Fruit fly (Drosophila melanogaster) whole organism, wandering third instar larva: ENCODE results near the gene Hexim.

Experiments
- Abd-B ChIP-seq: fragments of >200 bp; optimal IDR thresholded peaks from 2 replicates; lab custom pipeline; 2017; ENCODE audit warnings: missing biosample characterization, missing genetic modification characterization
- CG32264 ChIP-seq: fragments of 200-800 bp; sonication (Bioruptor generic); optimal IDR thresholded peaks from 2 replicates; lab custom pipeline; 2016; ENCODE audit warnings: missing biosample characterization, missing genetic modification characterization
- CG9705 ChIP-seq: fragments of 200-800 bp; sonication (Bioruptor generic); optimal IDR thresholded peaks from 2 replicates; lab custom pipeline; 2018; ENCODE audit warnings: missing biosample characterization, mild to moderate bottlenecking, missing genetic modification characterization
- CrebA ChIP-seq: fragments of 200-800 bp; sonication (Bioruptor generic); optimal IDR thresholded peaks from 2 replicates; lab custom pipeline; 2016; ENCODE audit warnings: missing biosample characterization, mild to moderate bottlenecking, missing genetic modification characterization, borderline replicate concordance
- Dfd ChIP-seq: fragments of >200 bp; optimal IDR thresholded peaks from 2 replicates; lab custom pipeline; 2017; ENCODE audit warnings: missing biosample characterization, missing genetic modification characterization
- Dif ChIP-seq: fragments of 200-275, 200-300 bp; sonication (Bioruptor generic); optimal IDR thresholded peaks from 2 replicates; lab custom pipeline; 2018; ENCODE audit warnings: missing biosample characterization, missing genetic modification characterization; ENCODE audit not compliant: partially characterized antibody
- GATAd ChIP-seq: sonication (Bioruptor generic); optimal IDR thresholded peaks from 2 replicates; lab custom pipeline; 2016; ENCODE audit warnings: missing biosample characterization, missing genetic modification characterization
- HLH106 ChIP-seq: fragments of 200-800 bp; optimal IDR thresholded peaks from 3 replicates; lab custom pipeline; 2019; ENCODE audit warnings: missing biosample characterization, mild to moderate bottlenecking, missing genetic modification characterization, moderate library complexity
- Hnf4 ChIP-seq: fragments of 200-800 bp; sonication (Bioruptor generic); optimal IDR thresholded peaks from 2 replicates; lab custom pipeline; 2016; ENCODE audit warnings: missing biosample characterization, mild to moderate bottlenecking, missing genetic modification characterization
- Hr78 ChIP-seq: fragments of >200 bp; optimal IDR thresholded peaks from 2 replicates; lab custom pipeline; 2017; ENCODE audit warnings: missing biosample characterization, missing genetic modification characterization
- Hr83 ChIP-seq: fragments of 200-300 bp; sonication (Bioruptor generic); optimal IDR thresholded peaks from 2 replicates; lab custom pipeline; 2016; ENCODE audit warnings: missing biosample characterization, mild to moderate bottlenecking, missing genetic modification characterization, moderate library complexity; ENCODE audit not compliant: poor library complexity, severe bottlenecking
- Jra ChIP-seq: sonication (Bioruptor generic); optimal IDR thresholded peaks from 2 replicates; lab custom pipeline; 2016; ENCODE audit warnings: missing biosample characterization, missing genetic modification characterization
- Mio ChIP-seq: sonication (Bioruptor generic); optimal IDR thresholded peaks from 2 replicates; lab custom pipeline; 2016; ENCODE audit warnings: missing biosample characterization, missing genetic modification characterization
- Myc ChIP-seq: fragments of >200 bp; optimal IDR thresholded peaks from 2 replicates; lab custom pipeline; 2017
- N ChIP-seq: fragments of >200 bp; optimal IDR thresholded peaks from 2 replicates; lab custom pipeline; 2018; ENCODE audit warnings: missing biosample characterization, missing external identifiers, missing genetic modification characterization
- OdsH ChIP-seq: fragments of 200-800 bp; sonication (Bioruptor generic); optimal IDR thresholded peaks from 2 replicates; lab custom pipeline; 2016; ENCODE audit warnings: missing biosample characterization, mild to moderate bottlenecking, missing genetic modification characterization
- Rel ChIP-seq, 2 experiments: fragments of 200-800 bp; sonication (Bioruptor generic) in 1 of 2; optimal IDR thresholded peaks; 2 replicates in 1 of 2; 3 replicates in 1 of 2; lab custom pipeline; 2016 to 2019; ENCODE audit warnings: mild to moderate bottlenecking in 2 of 2, missing biosample characterization in 2 of 2, missing genetic modification characterization in 2 of 2, moderate library complexity in 1 of 2
- Sp1 ChIP-seq: fragments of 200-800 bp; sonication (Bioruptor generic); optimal IDR thresholded peaks from 3 replicates; lab custom pipeline; 2019; ENCODE audit warnings: missing biosample characterization, mild to moderate bottlenecking, missing genetic modification characterization, moderate library complexity
- Vsx2 ChIP-seq: fragments of 200-300, 225-300 bp; sonication (Bioruptor generic); optimal IDR thresholded peaks from 2 replicates; lab custom pipeline; 2018; ENCODE audit warnings: missing biosample characterization, missing genetic modification characterization; ENCODE audit not compliant: partially characterized antibody
- br ChIP-seq: fragments of 200-800 bp; sonication (Bioruptor generic); optimal IDR thresholded peaks from 2 replicates; lab custom pipeline; 2016; ENCODE audit warnings: missing biosample characterization, missing genetic modification characterization
- brk ChIP-seq: fragments of 200-800 bp; sonication (Bioruptor generic); optimal IDR thresholded peaks from 2 replicates; lab custom pipeline; 2016; ENCODE audit warnings: missing biosample characterization, mild to moderate bottlenecking, missing genetic modification characterization
- dl ChIP-seq, 2 experiments: fragments of 175-275, 200-275 bp in 1 of 2; fragments of 200-275 bp in 1 of 2; sonication (Bioruptor generic); optimal IDR thresholded peaks; lab custom pipeline; 2018; ENCODE audit warnings: mild to moderate bottlenecking in 2 of 2, missing biosample characterization in 2 of 2, missing genetic modification characterization in 2 of 2, moderate library complexity in 2 of 2; ENCODE audit not compliant: partially characterized antibody in 2 of 2, insufficient read depth in 1 of 2
- dsf ChIP-seq: sonication (Bioruptor generic); optimal IDR thresholded peaks from 2 replicates; lab custom pipeline; 2016; ENCODE audit warnings: missing biosample characterization, missing genetic modification characterization, borderline replicate concordance
- ey ChIP-seq: fragments of 200-800 bp; sonication (Bioruptor generic); optimal IDR thresholded peaks from 2 replicates; lab custom pipeline; 2016; ENCODE audit warnings: missing biosample characterization, missing genetic modification characterization
- foxo ChIP-seq, 2 experiments: fragments of 200-800 bp; sonication (Bioruptor generic); optimal IDR thresholded peaks; 2 replicates in 1 of 2; 3 replicates in 1 of 2; lab custom pipeline; 2016 to 2017; ENCODE audit warnings: missing biosample characterization in 2 of 2, missing genetic modification characterization in 2 of 2
- h ChIP-seq: fragments of 200-800 bp; sonication (Bioruptor generic); optimal IDR thresholded peaks from 3 replicates; lab custom pipeline; 2016; ENCODE audit warnings: missing biosample characterization, mild to moderate bottlenecking, missing genetic modification characterization
- jim ChIP-seq: fragments of 175-275, 200-325 bp; sonication (Bioruptor generic); optimal IDR thresholded peaks from 2 replicates; lab custom pipeline; 2016; ENCODE audit warnings: missing biosample characterization, mild to moderate bottlenecking, missing genetic modification characterization
- lola ChIP-seq: fragments of >200 bp; optimal IDR thresholded peaks from 2 replicates; lab custom pipeline; 2017; ENCODE audit warnings: missing biosample characterization, missing genetic modification characterization
- pan ChIP-seq: fragments of >200 bp; optimal IDR thresholded peaks from 2 replicates; lab custom pipeline; 2017
- psq ChIP-seq: fragments of 200-800 bp; sonication (Bioruptor generic); optimal IDR thresholded peaks from 3 replicates; lab custom pipeline; 2017; ENCODE audit warnings: missing biosample characterization, mild to moderate bottlenecking, missing genetic modification characterization, moderate library complexity
- rgr ChIP-seq: fragments of 200-800 bp; sonication (Bioruptor generic); optimal IDR thresholded peaks from 3 replicates; lab custom pipeline; 2016; ENCODE audit warnings: missing biosample characterization, mild to moderate bottlenecking, missing genetic modification characterization
- sage ChIP-seq: fragments of 200-800 bp; sonication (Bioruptor generic); optimal IDR thresholded peaks from 2 replicates; lab custom pipeline; 2016; ENCODE audit warnings: missing biosample characterization, mild to moderate bottlenecking, missing genetic modification characterization
- sv ChIP-seq: fragments of 200-800 bp; sonication (Bioruptor generic); optimal IDR thresholded peaks from 3 replicates; lab custom pipeline; 2016; ENCODE audit warnings: missing biosample characterization, missing genetic modification characterization
- tai ChIP-seq: sonication (Bioruptor generic); optimal IDR thresholded peaks from 2 replicates; lab custom pipeline; 2016; ENCODE audit warnings: missing biosample characterization, missing genetic modification characterization

Hexim gene

dm6 chr3R:14650367-14650766 lies 8.9 kb upstream of the Hexim start:
- no peak for TF ChIP-seq Rel (GFP tag; optimal IDR thresholded peaks at IDR 0.05; lab: Kevin White, UChicago)
- TF ChIP-seq Rel (tag; optimal IDR thresholded peaks at IDR 0.05; lab: Kevin White, UChicago): no peak

- no peak for TF ChIP-seq Rel (GFP tag; optimal IDR thresholded peaks at IDR 0.05; lab: Kevin White, UChicago)
- TF ChIP-seq Rel (tag; optimal IDR thresholded peaks at IDR 0.05; lab: Kevin White, UChicago): no peak
- TF ChIP-seq CG9705: no peak
- TF ChIP-seq sage (GFP tag; lab: Kevin White, UChicago): no peak
- TF ChIP-seq Vsx2 (GFP tag; lab: Kevin White, UChicago): no peak
- TF ChIP-seq Hnf4 (GFP tag; lab: Kevin White, UChicago): peak; percentile 36
- no peak for TF ChIP-seq Abd-B (GFP tag; lab: Kevin White, UChicago)
- no peak for TF ChIP-seq dsf (GFP tag; lab: Kevin White, UChicago)
- no peak for TF ChIP-seq Dif
- no peak for TF ChIP-seq dl (GFP tag; optimal IDR thresholded peaks at IDR 0.05; lab: Kevin White, UChicago; ENCODE audit: insufficient read depth in 1 of 2, partially characterized antibody in 2 of 2)
- TF ChIP-seq CG32264 (GFP tag; lab: Kevin White, UChicago): no peak
- TF ChIP-seq psq (GFP tag; lab: Kevin White, UChicago): peak; percentile 97
- TF ChIP-seq N (GFP tag; lab: Kevin White, UChicago): no peak
- no peak for TF ChIP-seq OdsH (GFP tag; lab: Kevin White, UChicago)
- no peak for TF ChIP-seq Dfd (GFP tag; lab: Kevin White, UChicago)
- TF ChIP-seq lola (GFP tag; lab: Kevin White, UChicago): no peak
- no peak for TF ChIP-seq sv (GFP tag; lab: Kevin White, UChicago)
- no peak for TF ChIP-seq h (GFP tag; lab: Kevin White, UChicago)
Measured at dm6 chr3R:14651076-14651662, 8.1 kb upstream of the Hexim start.

dm6 chr3R:14652301-14652880 lies 6.8 kb upstream of the Hexim start:
- TF ChIP-seq Jra (GFP tag; lab: Kevin White, UChicago) (no peak), Hr83 (GFP tag; lab: Kevin White, UChicago) (no peak), psq (GFP tag; lab: Kevin White, UChicago) (no peak), Dif (no peak), jim (GFP tag; lab: Kevin White, UChicago) (no peak), Hr78 (no peak), Vsx2 (GFP tag; lab: Kevin White, UChicago) (no peak), brk (GFP tag; lab: Kevin White, UChicago) (no peak), CrebA (no peak), ey (no peak), GATAd (GFP tag; lab: Kevin White, UChicago) (no peak), Sp1 (no peak), Rel (GFP tag; optimal IDR thresholded peaks at IDR 0.05; lab: Kevin White, UChicago) (no peak), Rel (tag; optimal IDR thresholded peaks at IDR 0.05; lab: Kevin White, UChicago) (no peak), sv (GFP tag; lab: Kevin White, UChicago) (no peak), Hnf4 (GFP tag; lab: Kevin White, UChicago) (no peak), br (no peak), dsf (GFP tag; lab: Kevin White, UChicago) (no peak)

- TF ChIP-seq HLH106 (tag; lab: Kevin White, UChicago) (peak; percentile 14), dl (GFP tag; optimal IDR thresholded peaks at IDR 0.05; lab: Kevin White, UChicago; ENCODE audit: insufficient read depth in 1 of 2, partially characterized antibody in 2 of 2) (no peak), sage (GFP tag; lab: Kevin White, UChicago) (no peak), Hr78 (no peak), tai (no peak), dsf (GFP tag; lab: Kevin White, UChicago) (no peak), GATAd (GFP tag; lab: Kevin White, UChicago) (no peak), Abd-B (GFP tag; lab: Kevin White, UChicago) (no peak), h (GFP tag; lab: Kevin White, UChicago) (peak; percentile 20), Vsx2 (GFP tag; lab: Kevin White, UChicago) (peak; percentile 38), rgr (peak; percentile 36), Rel (GFP tag; optimal IDR thresholded peaks at IDR 0.05; lab: Kevin White, UChicago) (no peak), Rel (tag; optimal IDR thresholded peaks at IDR 0.05; lab: Kevin White, UChicago) (peak; percentile 86), Jra (GFP tag; lab: Kevin White, UChicago) (no peak), Mio (GFP tag; lab: Kevin White, UChicago) (no peak), Hnf4 (GFP tag; lab: Kevin White, UChicago) (no peak), Sp1 (no peak), Hr83 (GFP tag; lab: Kevin White, UChicago) (peak; percentile 46), OdsH (GFP tag; lab: Kevin White, UChicago) (no peak), sv (GFP tag; lab: Kevin White, UChicago) (no peak), psq (GFP tag; lab: Kevin White, UChicago) (peak; percentile 89), jim (GFP tag; lab: Kevin White, UChicago) (no peak), Myc (no peak), brk (GFP tag; lab: Kevin White, UChicago) (no peak), pan (no peak), Dif (peak; percentile 62), CrebA (no peak), N (GFP tag; lab: Kevin White, UChicago) (no peak), foxo (GFP tag; optimal IDR thresholded peaks at IDR 0.05; lab: Kevin White, UChicago) (peak in 1 of 2 experiments; percentile 16)
Measured at dm6 chr3R:14653039-14653852, 6.0 kb upstream of the Hexim start.
